Fruit fly (Drosophila melanogaster) whole organism, wandering third instar larva: ENCODE data around the gene hoe1.

Source experiments
- Abd-B ChIP-seq: fragments of >200 bp; optimal IDR thresholded peaks from 2 replicates; lab custom pipeline; 2017; ENCODE audit warnings: missing biosample characterization, missing genetic modification characterization
- CG32264 ChIP-seq: fragments of 200-800 bp; sonication (Bioruptor generic); optimal IDR thresholded peaks from 2 replicates; lab custom pipeline; 2016; ENCODE audit warnings: missing biosample characterization, missing genetic modification characterization
- CG9705 ChIP-seq: fragments of 200-800 bp; sonication (Bioruptor generic); optimal IDR thresholded peaks from 2 replicates; lab custom pipeline; 2018; ENCODE audit warnings: missing biosample characterization, mild to moderate bottlenecking, missing genetic modification characterization
- CrebA ChIP-seq: fragments of 200-800 bp; sonication (Bioruptor generic); optimal IDR thresholded peaks from 2 replicates; lab custom pipeline; 2016; ENCODE audit warnings: missing biosample characterization, mild to moderate bottlenecking, missing genetic modification characterization, borderline replicate concordance
- Dfd ChIP-seq: fragments of >200 bp; optimal IDR thresholded peaks from 2 replicates; lab custom pipeline; 2017; ENCODE audit warnings: missing biosample characterization, missing genetic modification characterization
- Dif ChIP-seq: fragments of 200-275, 200-300 bp; sonication (Bioruptor generic); optimal IDR thresholded peaks from 2 replicates; lab custom pipeline; 2018; ENCODE audit warnings: missing biosample characterization, missing genetic modification characterization; ENCODE audit not compliant: partially characterized antibody
- GATAd ChIP-seq: sonication (Bioruptor generic); optimal IDR thresholded peaks from 2 replicates; lab custom pipeline; 2016; ENCODE audit warnings: missing biosample characterization, missing genetic modification characterization
- HLH106 ChIP-seq: fragments of 200-800 bp; optimal IDR thresholded peaks from 3 replicates; lab custom pipeline; 2019; ENCODE audit warnings: missing biosample characterization, mild to moderate bottlenecking, missing genetic modification characterization, moderate library complexity
- Hnf4 ChIP-seq: fragments of 200-800 bp; sonication (Bioruptor generic); optimal IDR thresholded peaks from 2 replicates; lab custom pipeline; 2016; ENCODE audit warnings: missing biosample characterization, mild to moderate bottlenecking, missing genetic modification characterization
- Hr78 ChIP-seq: fragments of >200 bp; optimal IDR thresholded peaks from 2 replicates; lab custom pipeline; 2017; ENCODE audit warnings: missing biosample characterization, missing genetic modification characterization
- Hr83 ChIP-seq: fragments of 200-300 bp; sonication (Bioruptor generic); optimal IDR thresholded peaks from 2 replicates; lab custom pipeline; 2016; ENCODE audit warnings: missing biosample characterization, mild to moderate bottlenecking, missing genetic modification characterization, moderate library complexity; ENCODE audit not compliant: poor library complexity, severe bottlenecking
- Jra ChIP-seq: sonication (Bioruptor generic); optimal IDR thresholded peaks from 2 replicates; lab custom pipeline; 2016; ENCODE audit warnings: missing biosample characterization, missing genetic modification characterization
- Myc ChIP-seq: fragments of >200 bp; optimal IDR thresholded peaks from 2 replicates; lab custom pipeline; 2017
- N ChIP-seq: fragments of >200 bp; optimal IDR thresholded peaks from 2 replicates; lab custom pipeline; 2018; ENCODE audit warnings: missing biosample characterization, missing external identifiers, missing genetic modification characterization
- OdsH ChIP-seq: fragments of 200-800 bp; sonication (Bioruptor generic); optimal IDR thresholded peaks from 2 replicates; lab custom pipeline; 2016; ENCODE audit warnings: missing biosample characterization, mild to moderate bottlenecking, missing genetic modification characterization
- Rel ChIP-seq, 2 experiments: fragments of 200-800 bp; sonication (Bioruptor generic) in 1 of 2; optimal IDR thresholded peaks; 2 replicates in 1 of 2; 3 replicates in 1 of 2; lab custom pipeline; 2016 to 2019; ENCODE audit warnings: mild to moderate bottlenecking in 2 of 2, missing biosample characterization in 2 of 2, missing genetic modification characterization in 2 of 2, moderate library complexity in 1 of 2
- Sp1 ChIP-seq: fragments of 200-800 bp; sonication (Bioruptor generic); optimal IDR thresholded peaks from 3 replicates; lab custom pipeline; 2019; ENCODE audit warnings: missing biosample characterization, mild to moderate bottlenecking, missing genetic modification characterization, moderate library complexity
- Vsx2 ChIP-seq: fragments of 200-300, 225-300 bp; sonication (Bioruptor generic); optimal IDR thresholded peaks from 2 replicates; lab custom pipeline; 2018; ENCODE audit warnings: missing biosample characterization, missing genetic modification characterization; ENCODE audit not compliant: partially characterized antibody
- br ChIP-seq: fragments of 200-800 bp; sonication (Bioruptor generic); optimal IDR thresholded peaks from 2 replicates; lab custom pipeline; 2016; ENCODE audit warnings: missing biosample characterization, missing genetic modification characterization
- brk ChIP-seq: fragments of 200-800 bp; sonication (Bioruptor generic); optimal IDR thresholded peaks from 2 replicates; lab custom pipeline; 2016; ENCODE audit warnings: missing biosample characterization, mild to moderate bottlenecking, missing genetic modification characterization
- dl ChIP-seq, 2 experiments: fragments of 175-275, 200-275 bp in 1 of 2; fragments of 200-275 bp in 1 of 2; sonication (Bioruptor generic); optimal IDR thresholded peaks; lab custom pipeline; 2018; ENCODE audit warnings: mild to moderate bottlenecking in 2 of 2, missing biosample characterization in 2 of 2, missing genetic modification characterization in 2 of 2, moderate library complexity in 2 of 2; ENCODE audit not compliant: partially characterized antibody in 2 of 2, insufficient read depth in 1 of 2
- dmrt93B ChIP-seq: fragments of 200-800 bp; sonication (Bioruptor generic); optimal IDR thresholded peaks from 2 replicates; lab custom pipeline; 2018; ENCODE audit warnings: missing biosample characterization, mild to moderate bottlenecking, missing genetic modification characterization
- dsf ChIP-seq: sonication (Bioruptor generic); optimal IDR thresholded peaks from 2 replicates; lab custom pipeline; 2016; ENCODE audit warnings: missing biosample characterization, missing genetic modification characterization, borderline replicate concordance
- ey ChIP-seq: fragments of 200-800 bp; sonication (Bioruptor generic); optimal IDR thresholded peaks from 2 replicates; lab custom pipeline; 2016; ENCODE audit warnings: missing biosample characterization, missing genetic modification characterization
- foxo ChIP-seq, 2 experiments: fragments of 200-800 bp; sonication (Bioruptor generic); optimal IDR thresholded peaks; 2 replicates in 1 of 2; 3 replicates in 1 of 2; lab custom pipeline; 2016 to 2017; ENCODE audit warnings: missing biosample characterization in 2 of 2, missing genetic modification characterization in 2 of 2
- h ChIP-seq: fragments of 200-800 bp; sonication (Bioruptor generic); optimal IDR thresholded peaks from 3 replicates; lab custom pipeline; 2016; ENCODE audit warnings: missing biosample characterization, mild to moderate bottlenecking, missing genetic modification characterization
- jim ChIP-seq: fragments of 175-275, 200-325 bp; sonication (Bioruptor generic); optimal IDR thresholded peaks from 2 replicates; lab custom pipeline; 2016; ENCODE audit warnings: missing biosample characterization, mild to moderate bottlenecking, missing genetic modification characterization
- pan ChIP-seq: fragments of >200 bp; optimal IDR thresholded peaks from 2 replicates; lab custom pipeline; 2017
- psq ChIP-seq: fragments of 200-800 bp; sonication (Bioruptor generic); optimal IDR thresholded peaks from 3 replicates; lab custom pipeline; 2017; ENCODE audit warnings: missing biosample characterization, mild to moderate bottlenecking, missing genetic modification characterization, moderate library complexity
- rgr ChIP-seq: fragments of 200-800 bp; sonication (Bioruptor generic); optimal IDR thresholded peaks from 3 replicates; lab custom pipeline; 2016; ENCODE audit warnings: missing biosample characterization, mild to moderate bottlenecking, missing genetic modification characterization
- sage ChIP-seq: fragments of 200-800 bp; sonication (Bioruptor generic); optimal IDR thresholded peaks from 2 replicates; lab custom pipeline; 2016; ENCODE audit warnings: missing biosample characterization, mild to moderate bottlenecking, missing genetic modification characterization
- tai ChIP-seq: sonication (Bioruptor generic); optimal IDR thresholded peaks from 2 replicates; lab custom pipeline; 2016; ENCODE audit warnings: missing biosample characterization, missing genetic modification characterization
- usp ChIP-seq: fragments of >200 bp; optimal IDR thresholded peaks from 2 replicates; lab custom pipeline; 2017; ENCODE audit warnings: missing biosample characterization, missing genetic modification characterization
- woc ChIP-seq: sonication (Bioruptor generic); optimal IDR thresholded peaks from 2 replicates; lab custom pipeline; 2016; ENCODE audit warnings: missing biosample characterization, mild to moderate bottlenecking, missing genetic modification characterization

The hoe1 gene

DNA sequence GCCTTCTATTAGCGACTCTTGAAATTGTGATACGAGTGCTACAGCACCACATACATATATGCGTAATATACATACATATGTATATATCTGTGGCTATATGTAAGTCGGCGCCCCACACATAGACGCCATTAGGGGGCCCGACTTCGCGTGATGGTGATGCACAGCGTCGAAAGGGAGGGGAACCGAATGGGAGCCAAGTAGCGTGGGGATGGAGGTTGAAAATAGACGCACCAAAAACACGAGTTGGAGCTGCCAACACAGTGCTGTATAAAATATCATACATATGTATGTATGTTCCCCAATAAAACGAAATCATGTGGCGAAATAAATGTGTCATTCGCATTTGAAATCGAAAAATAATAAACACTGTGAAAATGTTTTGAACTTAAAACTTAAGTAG is 45.5 kb downstream of the hoe1 start:
- TF ChIP-seq psq (GFP tag; lab: Kevin White, UChicago) = no peak
- TF ChIP-seq Rel (GFP tag; optimal IDR thresholded peaks at IDR 0.05; lab: Kevin White, UChicago) = no peak
- no peak for TF ChIP-seq Rel (tag; optimal IDR thresholded peaks at IDR 0.05; lab: Kevin White, UChicago)
- TF ChIP-seq Sp1 = no peak
- TF ChIP-seq brk (GFP tag; lab: Kevin White, UChicago) = no peak
- no peak for TF ChIP-seq ey (GFP tag; lab: Kevin White, UChicago)
- TF ChIP-seq CG32264 = no peak

DNA sequence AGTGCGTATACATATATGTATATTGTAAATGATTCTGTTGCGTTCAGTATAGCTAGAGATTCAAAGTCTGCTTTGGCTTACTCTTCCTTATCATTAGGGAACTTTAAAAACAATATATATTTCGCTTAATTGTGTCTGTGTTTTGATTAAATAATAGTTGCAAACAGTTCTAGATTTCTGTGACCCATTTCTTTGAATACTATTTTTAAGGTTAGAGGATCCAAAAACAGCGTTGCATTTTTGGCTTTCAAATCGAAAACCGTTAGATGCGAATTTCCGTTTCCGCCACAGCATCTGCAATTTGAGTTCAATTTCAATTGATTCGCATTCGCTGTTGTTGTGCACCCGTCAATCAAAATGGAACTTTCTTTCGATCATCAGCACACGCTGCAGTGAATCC is 46.1 kb downstream of the hoe1 start:
- no peak for TF ChIP-seq dl (GFP tag; optimal IDR thresholded peaks at IDR 0.05; lab: Kevin White, UChicago; ENCODE audit: insufficient read depth in 1 of 2, partially characterized antibody in 2 of 2)
- TF ChIP-seq CG32264 = no peak
- no peak for TF ChIP-seq OdsH (GFP tag; lab: Kevin White, UChicago)
- TF ChIP-seq Myc (lab: Kevin White, UChicago) = no peak
- no peak for TF ChIP-seq Rel (GFP tag; optimal IDR thresholded peaks at IDR 0.05; lab: Kevin White, UChicago)
- no peak for TF ChIP-seq Rel (tag; optimal IDR thresholded peaks at IDR 0.05; lab: Kevin White, UChicago)
- TF ChIP-seq Hnf4 (GFP tag; lab: Kevin White, UChicago) = no peak
- no peak for TF ChIP-seq ey (GFP tag; lab: Kevin White, UChicago)
- no peak for TF ChIP-seq Jra (GFP tag; lab: Kevin White, UChicago)
- no peak for TF ChIP-seq rgr
- TF ChIP-seq, all 38 proteins: peak for 0

DNA sequence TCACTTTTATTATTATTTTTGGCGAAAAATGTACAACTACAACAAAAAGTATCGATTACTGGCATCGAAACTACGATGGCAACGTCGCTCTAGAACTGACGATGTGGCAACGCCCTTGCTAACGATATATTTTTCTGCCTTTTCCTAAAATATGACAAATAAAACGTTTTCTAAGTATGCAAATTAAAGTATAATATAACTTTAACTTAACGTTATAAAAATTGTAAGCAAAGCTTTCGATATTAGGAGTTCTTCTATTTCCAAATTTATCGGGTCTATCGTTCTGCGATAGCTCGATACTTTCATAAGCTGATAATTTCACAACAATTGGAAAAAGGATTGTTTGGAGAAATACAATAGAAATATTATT is 49.2 kb downstream of the hoe1 start, which contains the start of the genes Cf2 and CG3008:
Cf2 (minus strand) TSS at position 85 of the 370 bp plus-strand sequence.
CG3008 (plus strand) TSS at position 276 of the 370 bp plus-strand sequence.
- TF ChIP-seq Hr78 (GFP tag; lab: Kevin White, UChicago) (no peak), ey (GFP tag; lab: Kevin White, UChicago) (no peak), Hnf4 (GFP tag; lab: Kevin White, UChicago) (peak; percentile 26), Jra (GFP tag; lab: Kevin White, UChicago) (peak; percentile 29), h (GFP tag; lab: Kevin White, UChicago) (peak; percentile 25), psq (GFP tag; lab: Kevin White, UChicago) (peak; percentile 69), GATAd (no peak), tai (GFP tag; lab: Kevin White, UChicago) (peak; percentile 51), sage (peak; percentile 53), brk (GFP tag; lab: Kevin White, UChicago) (peak; percentile 25)

DNA sequence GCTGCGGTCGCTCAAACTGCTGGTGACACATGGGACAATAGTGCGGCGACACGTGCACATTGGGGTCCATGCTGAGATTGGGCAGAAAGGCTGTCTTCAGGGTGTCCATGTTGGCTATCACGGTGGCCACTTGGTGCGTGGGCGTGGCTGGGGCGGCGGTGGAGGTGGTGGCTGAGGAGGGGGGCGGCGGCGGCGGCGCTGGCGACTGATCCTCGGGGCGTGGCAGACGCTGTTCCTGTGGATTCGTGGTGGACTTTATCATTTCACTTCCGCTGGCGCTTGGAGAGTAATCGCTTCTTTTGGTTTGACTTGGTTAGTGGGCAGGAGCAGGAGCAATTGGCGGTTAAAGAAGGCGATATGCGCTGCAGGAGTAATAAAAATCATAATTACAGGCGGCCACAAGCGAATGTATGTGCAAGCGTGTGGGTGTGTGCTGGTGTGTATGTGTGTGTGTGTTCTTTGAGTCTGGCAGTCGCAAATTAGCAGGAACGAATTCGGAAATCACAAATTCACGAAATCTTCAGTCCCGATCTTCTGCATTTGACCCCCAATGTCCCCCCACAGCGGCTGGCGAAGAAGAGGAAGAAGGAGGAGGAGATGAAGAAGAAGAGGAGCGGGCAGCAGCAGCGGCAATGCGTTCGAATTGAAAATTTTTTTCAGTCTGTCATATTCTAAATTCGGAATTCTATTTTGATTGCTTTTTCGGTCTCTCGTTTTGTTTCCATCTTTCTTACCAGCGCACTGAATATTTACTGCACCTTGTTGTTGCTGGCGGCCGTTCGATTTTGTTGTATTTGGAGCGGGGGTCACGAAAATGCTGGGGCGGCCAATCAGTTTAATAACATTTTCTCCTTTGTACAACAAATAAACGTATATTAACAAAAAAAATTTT is 49.8 kb downstream of the hoe1 start:
- no peak for TF ChIP-seq woc (GFP tag; lab: Kevin White, UChicago)
- no peak for TF ChIP-seq jim
- no peak for TF ChIP-seq N (GFP tag; lab: Kevin White, UChicago)
- no peak for TF ChIP-seq Sp1
- no peak for TF ChIP-seq foxo (GFP tag; optimal IDR thresholded peaks at IDR 0.05; lab: Kevin White, UChicago)
- no peak for TF ChIP-seq dsf (GFP tag; lab: Kevin White, UChicago)
- TF ChIP-seq psq (GFP tag; lab: Kevin White, UChicago) = peak; percentile 75
- TF ChIP-seq CrebA (GFP tag; lab: Kevin White, UChicago) = no peak
- TF ChIP-seq CG9705 (GFP tag; lab: Kevin White, UChicago) = no peak
- TF ChIP-seq usp (GFP tag; lab: Kevin White, UChicago) = no peak
- no peak for TF ChIP-seq Abd-B (GFP tag; lab: Kevin White, UChicago)
- TF ChIP-seq Rel (GFP tag; optimal IDR thresholded peaks at IDR 0.05; lab: Kevin White, UChicago) = no peak
- peak; percentile 49 for TF ChIP-seq Rel (tag; optimal IDR thresholded peaks at IDR 0.05; lab: Kevin White, UChicago)
- peak; percentile 91 for TF ChIP-seq Dfd (GFP tag; lab: Kevin White, UChicago)

DNA sequence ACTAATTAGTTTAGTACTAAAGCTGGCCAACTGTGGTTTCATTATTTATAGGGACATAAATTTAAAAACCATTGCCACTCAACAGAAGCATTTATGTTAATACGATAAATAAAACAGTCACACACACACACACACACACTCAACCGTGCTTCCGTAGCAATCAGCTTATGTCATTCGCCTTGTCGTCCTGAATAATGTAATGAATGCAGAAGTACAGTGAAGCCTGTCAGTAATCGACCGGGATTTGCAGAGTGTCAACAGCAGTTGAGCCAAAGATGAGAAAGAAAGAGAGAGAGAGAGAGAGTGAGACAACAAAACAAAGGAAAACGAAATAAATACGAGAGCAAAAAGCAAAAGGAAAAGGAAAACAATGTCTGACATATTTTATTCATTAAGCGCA is 63.8 kb downstream of the hoe1 start:
- TF ChIP-seq ey (GFP tag; lab: Kevin White, UChicago) (no peak), Rel (GFP tag; optimal IDR thresholded peaks at IDR 0.05; lab: Kevin White, UChicago) (no peak), Rel (tag; optimal IDR thresholded peaks at IDR 0.05; lab: Kevin White, UChicago) (no peak), dmrt93B (GFP tag; lab: Kevin White, UChicago) (no peak), sage (no peak), dsf (GFP tag; lab: Kevin White, UChicago) (no peak), Vsx2 (GFP tag; lab: Kevin White, UChicago) (no peak), Hr83 (GFP tag; lab: Kevin White, UChicago) (no peak), Sp1 (no peak), Dif (no peak), br (GFP tag; lab: Kevin White, UChicago) (no peak), CG32264 (no peak), Jra (GFP tag; lab: Kevin White, UChicago) (no peak), psq (GFP tag; lab: Kevin White, UChicago) (no peak), foxo (GFP tag; optimal IDR thresholded peaks at IDR 0.05; lab: Kevin White, UChicago) (no peak), pan (lab: Kevin White, UChicago) (no peak), GATAd (no peak), HLH106 (tag; lab: Kevin White, UChicago) (no peak)
